Worm (Caenorhabditis elegans): Measurements from ENCODE around the gene C07A9.9.

DNA sequence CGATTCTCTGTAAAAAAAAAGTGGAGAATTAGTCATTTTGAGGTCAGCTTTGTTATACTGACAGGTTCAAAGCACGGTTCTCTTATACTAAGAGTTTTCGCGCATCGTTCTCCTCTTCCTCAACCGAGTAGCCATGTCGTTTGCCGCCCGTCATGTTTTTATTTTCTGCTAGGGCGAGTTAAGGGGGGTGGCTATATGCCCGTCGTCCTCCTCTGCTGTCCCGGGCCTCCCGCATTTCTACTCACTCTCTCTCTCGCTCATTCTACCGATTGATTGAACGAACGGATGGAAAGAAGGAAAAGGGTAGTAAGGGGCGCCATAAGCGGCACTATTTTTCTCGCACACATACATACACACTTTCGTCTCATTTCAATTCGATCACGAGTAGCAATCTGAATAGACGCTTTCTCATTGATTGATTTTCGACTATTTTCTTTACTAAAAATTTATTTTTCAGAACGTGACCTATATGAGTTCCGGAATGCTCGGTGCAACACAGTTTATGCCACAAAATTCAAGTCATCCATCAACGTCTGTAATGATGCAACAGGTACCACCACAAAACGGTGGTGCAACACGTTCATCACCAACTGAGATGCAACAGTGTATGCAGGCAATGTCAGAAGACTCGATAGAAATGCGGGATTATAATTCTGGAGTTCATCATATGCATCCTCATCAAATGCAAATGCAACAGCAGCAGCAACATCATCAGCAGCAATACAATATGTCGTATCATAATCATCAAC, 37.9 kb upstream of the C07A9.9 start:
- no peak for TF ChIP-seq him-1 (tag; optimal IDR thresholded peaks at IDR 0.05)
- no peak for TF ChIP-seq W03F9.2 (tag; optimal IDR thresholded peaks at IDR 0.05)

Data from whole organism, L4/young adult.